Fruit fly (Drosophila melanogaster) Kc167 (cell line): ENCODE results near the gene Mesh1.

Source experiments
- Myc ChIP-seq: fragments of >200 bp; optimal IDR thresholded peaks from 2 replicates; lab custom pipeline; 2017; ENCODE audit warnings: missing external identifiers
- Sin3A ChIP-seq: fragments of >200 bp; optimal IDR thresholded peaks from 2 replicates; lab custom pipeline; 2018; ENCODE audit warnings: missing external identifiers
- h ChIP-seq: fragments of >200 bp; optimal IDR thresholded peaks from 3 replicates; lab custom pipeline; 2018; ENCODE audit warnings: missing external identifiers
- insv ChIP-seq: fragments of >200 bp; optimal IDR thresholded peaks from 3 replicates; lab custom pipeline; 2018; ENCODE audit warnings: missing external identifiers
- psq ChIP-seq: fragments of >200 bp; optimal IDR thresholded peaks from 2 replicates; lab custom pipeline; 2017; ENCODE audit warnings: missing external identifiers
- ttk ChIP-seq: sonication (Bioruptor generic); optimal IDR thresholded peaks from 2 replicates; lab custom pipeline; 2017; ENCODE audit warnings: missing external identifiers

Gene Mesh1

dm6 chr3R:29164930-29165693 is 37.2 kb downstream of the Mesh1 start, which contains the start of gene CG11898:
Gene CG11898 (plus strand): TSS chr3R:29165643.
- TF ChIP-seq Myc (lab: Kevin White, UChicago) (no peak), psq (no peak), insv (lab: Kevin White, UChicago) (no peak), h (no peak), Sin3A (no peak), ttk (lab: Kevin White, UChicago) (no peak)

dm6 chr3R:29159620-29160019 is 42.7 kb downstream of the Mesh1 start:
- no peak for TF ChIP-seq ttk (lab: Kevin White, UChicago)
- no peak for TF ChIP-seq Sin3A
- no peak for TF ChIP-seq h
- no peak for TF ChIP-seq insv (lab: Kevin White, UChicago)
- no peak for TF ChIP-seq Myc (lab: Kevin White, UChicago)
- no peak for TF ChIP-seq psq

dm6 chr3R:29158721-29159120 is 43.6 kb downstream of the Mesh1 start:
- TF ChIP-seq psq (no peak), insv (lab: Kevin White, UChicago) (no peak), h (no peak), Myc (lab: Kevin White, UChicago) (no peak), ttk (lab: Kevin White, UChicago) (no peak)

dm6 chr3R:29157418-29158398 is 44.6 kb downstream of the Mesh1 start, which contains the start of gene rdog:
Gene rdog (plus strand): TSS chr3R:29158122.
- TF ChIP-seq psq (no peak), h (no peak)

dm6 chr3R:29153197-29153644 is 49.1 kb downstream of the Mesh1 start, which contains the start of the genes Slbp and Rpn2:
Gene Slbp (minus strand): TSS chr3R:29153266.
Gene Rpn2 (plus strand): TSS chr3R:29153524.
- TF ChIP-seq ttk (lab: Kevin White, UChicago) (no peak), Sin3A (no peak)
